Fruit fly (Drosophila melanogaster) whole organism, embryonic: Measurements from ENCODE around the gene CG11267.

Source experiments
- Atf6 ChIP-seq: fragments of 200-800 bp; sonication (Bioruptor generic); IDR thresholded peaks from 2 replicates; pipeline ENCODE4 v1.3.6; 2022; ENCODE audit warnings: missing biosample characterization, missing genetic modification characterization
- BEAF-32 ChIP-seq: fragments of 200-800 bp; sonication (Bioruptor generic); optimal IDR thresholded peaks from 3 replicates; lab custom pipeline; 2017; ENCODE audit warnings: missing biosample characterization, missing genetic modification characterization, mild to moderate bottlenecking, moderate library complexity, missing genetic modification reagents
- CG10209 ChIP-seq: fragments of 200-800 bp; sonication (Bioruptor generic); optimal IDR thresholded peaks from 3 replicates; lab custom pipeline; 2017; ENCODE audit warnings: missing biosample characterization, mild to moderate bottlenecking, missing genetic modification characterization, missing genetic modification reagents
- CG1233 ChIP-seq: fragments of 200-800 bp; sonication (Bioruptor generic); optimal IDR thresholded peaks from 4 replicates; lab custom pipeline; 2018; ENCODE audit warnings: missing biosample characterization, mild to moderate bottlenecking, missing genetic modification characterization
- CG13775 ChIP-seq: fragments of 200-800 bp; sonication (Bioruptor generic); optimal IDR thresholded peaks from 3 replicates; lab custom pipeline; 2017; ENCODE audit warnings: missing biosample characterization, mild to moderate bottlenecking, missing genetic modification characterization
- CG15514 ChIP-seq: fragments of 200-800 bp; sonication (Bioruptor generic); optimal IDR thresholded peaks from 3 replicates; lab custom pipeline; 2017; ENCODE audit warnings: missing biosample characterization, missing genetic modification characterization, mild to moderate bottlenecking, moderate library complexity, missing genetic modification reagents
- CG2199 ChIP-seq: fragments of 200-800 bp; sonication (Bioruptor generic); IDR thresholded peaks from 3 replicates; pipeline ENCODE4 v1.3.6; 2022; ENCODE audit warnings: missing biosample characterization, missing genetic modification characterization
- CG3407 ChIP-seq: fragments of 200-800 bp; sonication (Bioruptor generic); optimal IDR thresholded peaks from 2 replicates; lab custom pipeline; 2018; ENCODE audit warnings: missing biosample characterization, mild to moderate bottlenecking, missing genetic modification characterization
- CG6854 ChIP-seq: fragments of 200-800 bp; sonication (Bioruptor generic); optimal IDR thresholded peaks from 3 replicates; lab custom pipeline; 2017; ENCODE audit warnings: missing biosample characterization, mild to moderate bottlenecking, missing genetic modification characterization
- CG9727 ChIP-seq: fragments of 200-800 bp; sonication (Bioruptor generic); optimal IDR thresholded peaks from 3 replicates; lab custom pipeline; 2017; ENCODE audit warnings: missing biosample characterization, mild to moderate bottlenecking, missing genetic modification characterization
- CG9932 ChIP-seq: fragments of 200-800 bp; sonication (Bioruptor generic); IDR thresholded peaks from 2 replicates; pipeline ENCODE4 v1.3.6; 2022; ENCODE audit warnings: missing biosample characterization, missing genetic modification characterization
- D19B ChIP-seq: fragments of 200-800 bp; sonication (Bioruptor generic); optimal IDR thresholded peaks from 2 replicates; lab custom pipeline; 2017; ENCODE audit warnings: missing biosample characterization, mild to moderate bottlenecking, missing genetic modification characterization
- Doc2 ChIP-seq: fragments of 200-800 bp; sonication (Bioruptor generic); IDR thresholded peaks from 2 replicates; pipeline ENCODE4 v1.3.6; 2022; ENCODE audit warnings: missing biosample characterization, missing genetic modification characterization
- Doc3 ChIP-seq: fragments of 200-800 bp; sonication (Bioruptor generic); IDR thresholded peaks from 3 replicates; pipeline ENCODE4 v1.3.6; 2022; ENCODE audit warnings: missing biosample characterization, missing genetic modification characterization; ENCODE audit not compliant: partially characterized antibody
- Fer1 ChIP-seq: fragments of 200-800 bp; sonication (Bioruptor generic); optimal IDR thresholded peaks from 2 replicates; lab custom pipeline; 2017; ENCODE audit warnings: missing biosample characterization, mild to moderate bottlenecking, missing genetic modification characterization
- Fer3 ChIP-seq: fragments of 200-800 bp; sonication (Bioruptor generic); optimal IDR thresholded peaks from 2 replicates; lab custom pipeline; 2018; ENCODE audit warnings: missing biosample characterization, mild to moderate bottlenecking, missing genetic modification characterization, moderate library complexity
- H2.0 ChIP-seq: fragments of 200-800 bp; sonication (Bioruptor generic); IDR thresholded peaks from 2 replicates; pipeline ENCODE4 v1.3.6; 2022; ENCODE audit warnings: missing biosample characterization, missing genetic modification characterization
- HLH4C ChIP-seq: fragments of 200-800 bp; sonication (Bioruptor generic); IDR thresholded peaks from 3 replicates; pipeline ENCODE4 v1.3.6; 2022; ENCODE audit warnings: missing biosample characterization, missing genetic modification characterization; ENCODE audit not compliant: partially characterized antibody
- Hey ChIP-seq: fragments of 200-800 bp; sonication (Bioruptor generic); optimal IDR thresholded peaks from 3 replicates; lab custom pipeline; 2018; ENCODE audit warnings: missing biosample characterization, mild to moderate bottlenecking, missing genetic modification characterization
- HmgZ ChIP-seq: fragments of 200-800 bp; sonication (Bioruptor generic); optimal IDR thresholded peaks from 2 replicates; lab custom pipeline; 2018; ENCODE audit warnings: missing biosample characterization, mild to moderate bottlenecking, missing genetic modification characterization
- Med ChIP-seq: fragments of 200-800 bp; sonication (Bioruptor generic); peaks from one replicate; lab custom pipeline; 2016; ENCODE audit warnings: missing biosample characterization, missing genetic modification characterization, mild to moderate bottlenecking, inconsistent platforms, moderate library complexity
- NC2β ChIP-seq: fragments of 200-800 bp; sonication (Bioruptor generic); optimal IDR thresholded peaks from 2 replicates; lab custom pipeline; 2016; ENCODE audit warnings: missing biosample characterization, missing genetic modification characterization
- Nf-YC ChIP-seq: fragments of 200-800 bp; optimal IDR thresholded peaks from 3 replicates; lab custom pipeline; 2019; ENCODE audit warnings: missing biosample characterization, mild to moderate bottlenecking, missing genetic modification characterization, moderate library complexity
- Pdp1 ChIP-seq, 2 experiments: fragments of 200-800 bp; sonication (Bioruptor generic); optimal IDR thresholded peaks; 3 replicates each; lab custom pipeline; 2016; ENCODE audit warnings: missing biosample characterization in 2 of 2, missing genetic modification characterization in 2 of 2, mild to moderate bottlenecking in 1 of 2, moderate library complexity in 1 of 2
- Scr ChIP-seq: fragments of 200-800 bp; sonication (Bioruptor generic); IDR thresholded peaks from 2 replicates; pipeline ENCODE4 v1.3.6; 2022; ENCODE audit warnings: missing biosample characterization, missing genetic modification characterization; ENCODE audit not compliant: partially characterized antibody
- Sox100B ChIP-seq: fragments of 200-800 bp; sonication (Bioruptor generic); optimal IDR thresholded peaks from 3 replicates; lab custom pipeline; 2018; ENCODE audit warnings: missing biosample characterization, mild to moderate bottlenecking, missing genetic modification characterization
- YL-1 ChIP-seq: fragments of 200-800 bp; sonication (Bioruptor generic); optimal IDR thresholded peaks from 3 replicates; lab custom pipeline; 2017; ENCODE audit warnings: missing biosample characterization, mild to moderate bottlenecking, missing genetic modification characterization
- ac ChIP-seq: fragments of 200-800 bp; sonication (Bioruptor generic); optimal IDR thresholded peaks from 3 replicates; lab custom pipeline; 2017; ENCODE audit warnings: missing biosample characterization, mild to moderate bottlenecking, missing genetic modification characterization
- amos ChIP-seq: fragments of 200-800 bp; sonication (Bioruptor generic); IDR thresholded peaks from 2 replicates; pipeline ENCODE4 v1.3.6; 2022; ENCODE audit warnings: missing biosample characterization, missing genetic modification characterization; ENCODE audit not compliant: partially characterized antibody
- bbx ChIP-seq: fragments of 200-800 bp; sonication (Bioruptor generic); IDR thresholded peaks from 2 replicates; pipeline ENCODE4 v1.3.6; 2022; ENCODE audit warnings: missing biosample characterization, missing genetic modification characterization; ENCODE audit not compliant: partially characterized antibody
- btn ChIP-seq: fragments of 200-800 bp; sonication (Bioruptor generic); optimal IDR thresholded peaks from 2 replicates; lab custom pipeline; 2016; ENCODE audit warnings: missing biosample characterization, missing genetic modification characterization
- ci ChIP-seq: fragments of 200-800 bp; sonication (Bioruptor generic); IDR thresholded peaks from 3 replicates; pipeline ENCODE4 v1.3.6; 2022; ENCODE audit warnings: missing biosample characterization, missing genetic modification characterization
- ems ChIP-seq: fragments of 200-800 bp; sonication (Bioruptor generic); optimal IDR thresholded peaks from 3 replicates; lab custom pipeline; 2016; ENCODE audit warnings: missing biosample characterization, missing genetic modification characterization
- fd64A ChIP-seq: fragments of 200-800 bp; sonication (Bioruptor generic); optimal IDR thresholded peaks from 3 replicates; lab custom pipeline; 2018; ENCODE audit warnings: missing biosample characterization, mild to moderate bottlenecking, missing genetic modification characterization
- gfzf ChIP-seq: fragments of 200-800 bp; sonication (Bioruptor generic); optimal IDR thresholded peaks from 2 replicates; lab custom pipeline; 2016; ENCODE audit warnings: missing biosample characterization, mild to moderate bottlenecking, missing genetic modification characterization, moderate library complexity
- hth ChIP-seq: fragments of >200 bp; optimal IDR thresholded peaks from 2 replicates; lab custom pipeline; 2017; ENCODE audit warnings: inconsistent platforms
- klu ChIP-seq: fragments of 200-800 bp; sonication (Bioruptor generic); IDR thresholded peaks from 2 replicates; pipeline ENCODE4 v1.3.6; 2022; ENCODE audit warnings: missing biosample characterization, missing genetic modification characterization
- mam ChIP-seq: fragments of 200-800 bp; sonication (Bioruptor generic); optimal IDR thresholded peaks from 3 replicates; lab custom pipeline; 2016; ENCODE audit warnings: missing biosample characterization, missing genetic modification characterization
- nmo ChIP-seq: fragments of 200-800 bp; sonication (Bioruptor generic); optimal IDR thresholded peaks from 2 replicates; lab custom pipeline; 2018; ENCODE audit warnings: missing biosample characterization, mild to moderate bottlenecking, missing genetic modification characterization, moderate library complexity
- pan ChIP-seq, 4 experiments: fragments of >200 bp in 3 of 4; fragments of 200-800 bp in 1 of 4; sonication (Bioruptor generic) in 1 of 4; optimal IDR thresholded peaks in 3 of 4; IDR thresholded peaks in 1 of 4; 2 replicates each; pipeline versions ENCODE4 v1.3.6 to Lab custom; 2017 to 2022; ENCODE audit warnings: missing biosample characterization in 2 of 4, missing genetic modification characterization in 2 of 4, mixed read lengths in 1 of 4
- pros ChIP-seq: fragments of 200-800 bp; sonication (Bioruptor generic); optimal IDR thresholded peaks from 3 replicates; lab custom pipeline; 2019; ENCODE audit warnings: missing biosample characterization, mild to moderate bottlenecking, missing genetic modification characterization, moderate library complexity
- pzg ChIP-seq: fragments of 200-800 bp; sonication (Bioruptor generic); optimal IDR thresholded peaks from 3 replicates; lab custom pipeline; 2018; ENCODE audit warnings: missing biosample characterization, mild to moderate bottlenecking, missing genetic modification characterization, moderate library complexity
- ranshi ChIP-seq: fragments of 200-800 bp; sonication (Bioruptor generic); IDR thresholded peaks from 2 replicates; pipeline ENCODE4 v1.3.6; 2022; ENCODE audit warnings: missing biosample characterization, missing genetic modification characterization
- sd ChIP-seq: fragments of 200-800 bp; sonication (Bioruptor generic); optimal IDR thresholded peaks from 3 replicates; lab custom pipeline; 2018; ENCODE audit warnings: missing biosample characterization, mild to moderate bottlenecking, missing genetic modification characterization, moderate library complexity
- slou ChIP-seq: fragments of 200-800 bp; sonication (Bioruptor generic); optimal IDR thresholded peaks from 3 replicates; lab custom pipeline; 2016; ENCODE audit warnings: missing biosample characterization, missing genetic modification characterization
- sr ChIP-seq: fragments of 200-800 bp; sonication (Bioruptor generic); IDR thresholded peaks from 3 replicates; pipeline ENCODE4 v1.3.6; 2022; ENCODE audit warnings: missing biosample characterization, missing genetic modification characterization
- sug ChIP-seq: fragments of 200-800 bp; optimal IDR thresholded peaks from 2 replicates; lab custom pipeline; 2019; ENCODE audit warnings: missing biosample characterization, mild to moderate bottlenecking, missing genetic modification characterization, moderate library complexity
- zen2 ChIP-seq: fragments of 200-800 bp; sonication (Bioruptor generic); IDR thresholded peaks from 3 replicates; pipeline ENCODE4 v1.3.6; 2022; ENCODE audit warnings: missing biosample characterization, missing genetic modification characterization; ENCODE audit not compliant: partially characterized antibody
- zf30C ChIP-seq: fragments of 200-800 bp; sonication (Bioruptor generic); optimal IDR thresholded peaks from 3 replicates; lab custom pipeline; 2018; ENCODE audit warnings: missing biosample characterization, mild to moderate bottlenecking, missing genetic modification characterization

CG11267 gene

DNA sequence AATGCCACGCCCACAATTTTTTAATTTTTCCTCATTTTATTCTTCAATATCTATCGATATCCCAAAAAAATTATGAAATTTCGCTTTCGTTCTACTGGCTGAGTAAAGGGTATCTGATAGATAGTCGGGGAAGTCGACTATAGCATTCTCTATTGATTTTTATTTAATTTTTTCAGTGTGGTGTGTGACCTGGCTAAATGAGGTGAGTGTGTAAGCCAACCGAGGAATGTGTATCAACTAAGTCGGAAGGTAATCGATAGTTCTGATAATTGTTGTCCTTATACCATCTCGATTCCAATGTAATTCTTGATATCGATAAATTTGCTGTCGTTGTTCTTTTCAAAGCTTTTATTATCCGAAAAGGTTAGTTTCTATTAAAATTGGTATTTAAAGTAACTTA, 9.4 kb upstream of the CG11267 start, which contains the start of gene CG11263 (continued):
- TF ChIP-seq CG9727 (GFP tag; lab: Kevin White, UChicago) (peak; percentile 39), bbx (peak; percentile 84), Med (GFP tag; lab: Kevin White, UChicago) (peak; percentile 94), hth (no peak), Hey (tag; lab: Kevin White, UChicago) (no peak), ac (no peak), nmo (peak; percentile 46), Scr (GFP tag; lab: Robert Waterston, UW) (peak; percentile 83), klu (no peak), CG13775 (peak; percentile 12), HLH4C (GFP tag; lab: Robert Waterston, UW) (peak; percentile 88), Doc3 (peak; percentile 71; the same call in 2 of the 3 replicates), sr (GFP tag; lab: Robert Waterston, UW) (no peak), ranshi (GFP tag; lab: Robert Waterston, UW) (0 out of 2 replicates have a peak, but pooled peaks have one; percentile 51), btn (GFP tag; lab: Kevin White, UChicago) (no peak), amos (GFP tag; lab: Robert Waterston, UW) (peak; percentile 82), Sox100B (GFP tag; lab: Kevin White, UChicago) (no peak), HmgZ (tag; lab: Kevin White, UChicago) (peak; percentile 7), zen2 (GFP tag; lab: Robert Waterston, UW) (peak; percentile 74), sd (tag; lab: Kevin White, UChicago) (no peak), ems (peak; percentile 50), fd64A (GFP tag; lab: Kevin White, UChicago) (no peak), CG10209 (GFP tag; lab: Kevin White, UChicago) (peak; percentile 19), Atf6 (no peak), CG6854 (no peak), pzg (peak; percentile 84), D19B (peak; percentile 38), mam (GFP tag; lab: Kevin White, UChicago) (peak; percentile 71), BEAF-32 (peak; percentile 78), gfzf (peak; percentile 53), CG1233 (no peak), Fer1 (GFP tag; lab: Kevin White, UChicago) (peak; percentile 35), Doc2 (GFP tag; lab: Robert Waterston, UW) (no peak), pros (GFP tag; lab: Kevin White, UChicago) (no peak), zf30C (GFP tag; lab: Kevin White, UChicago) (peak; percentile 90), Fer3 (tag; lab: Kevin White, UChicago) (peak; percentile 17), CG15514 (GFP tag; lab: Kevin White, UChicago) (peak; percentile 69), YL-1 (GFP tag; lab: Kevin White, UChicago) (no peak), sug (peak; percentile 13), CG2199 (GFP tag; lab: Robert Waterston, UW) (peak; percentile 48; the same call in 1 of the 3 replicates), CG9932 (peak; percentile 67; the same call in 1 of the 2 replicates), Pdp1 (GFP tag; optimal IDR thresholded peaks at IDR 0.05; lab: Kevin White, UChicago) (peak in 1 of 2 experiments; percentile 31), slou (GFP tag; lab: Kevin White, UChicago) (peak; percentile 64), ci (GFP tag; lab: Robert Waterston, UW) (0 out of 3 replicates have a peak, but pooled peaks have one; percentile 17), pan (optimal IDR thresholded peaks at IDR 0.05; lab: Kevin White, UChicago) (no peak), pan (GFP tag; optimal IDR thresholded peaks at IDR 0.05 in 1 of 2, IDR thresholded peaks at IDR 0.05 in 1 of 2) (peak in 1 of 2 experiments; percentile 42), CG3407 (GFP tag; lab: Kevin White, UChicago) (no peak), NC2β (GFP tag; lab: Kevin White, UChicago) (peak; percentile 46), H2.0 (peak; percentile 36; the same call in 1 of the 2 replicates), Nf-YC (no peak)
